Worm (Caenorhabditis elegans): ENCODE results near the gene ilkp-1.

DNA sequence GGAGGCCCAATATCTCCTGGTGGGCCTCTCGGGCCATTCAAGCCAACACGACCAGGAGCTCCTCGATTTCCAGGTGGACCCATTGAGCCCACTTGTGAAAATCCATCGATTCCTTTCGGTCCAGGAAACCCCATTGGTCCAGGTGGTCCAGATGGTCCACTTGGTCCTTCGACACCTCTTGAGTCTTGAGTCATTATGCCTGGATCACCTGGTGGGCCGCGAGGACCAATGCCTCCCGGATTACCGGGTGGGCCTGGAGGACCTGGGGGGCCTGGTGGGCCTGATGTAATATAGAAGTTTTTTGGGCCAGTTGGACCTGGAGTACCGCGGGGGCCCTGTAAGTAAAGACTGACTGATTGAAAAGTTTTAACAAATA lies 5.9 kb upstream of the ilkp-1 start:
- TF ChIP-seq lin-35 (GFP tag; optimal IDR thresholded peaks at IDR 0.05) (no peak), unc-62 (GFP tag; optimal IDR thresholded peaks at IDR 0.05) (no peak), snpc-3.4 (tag; optimal IDR thresholded peaks at IDR 0.05) (no peak), unc-130 (GFP tag; optimal IDR thresholded peaks at IDR 0.05) (no peak), madf-10 (tag; optimal IDR thresholded peaks at IDR 0.05) (no peak), dpl-1 (GFP tag; optimal IDR thresholded peaks at IDR 0.05) (no peak), nhr-90 (tag; optimal IDR thresholded peaks at IDR 0.05) (no peak), Y53F4B.3 (GFP tag; IDR thresholded peaks at IDR 0.05) (no peak), lin-54 (GFP tag; optimal IDR thresholded peaks at IDR 0.05) (no peak), madf-6 (GFP tag; IDR thresholded peaks at IDR 0.05) (no peak), cebp-1 (GFP tag; IDR thresholded peaks at IDR 0.05) (no peak), cebp-1 (tag; optimal IDR thresholded peaks at IDR 0.05) (no peak)

Measured in whole organism, young adult.